Fruit fly (Drosophila melanogaster): ENCODE results near the gene CG4686.

DNA sequence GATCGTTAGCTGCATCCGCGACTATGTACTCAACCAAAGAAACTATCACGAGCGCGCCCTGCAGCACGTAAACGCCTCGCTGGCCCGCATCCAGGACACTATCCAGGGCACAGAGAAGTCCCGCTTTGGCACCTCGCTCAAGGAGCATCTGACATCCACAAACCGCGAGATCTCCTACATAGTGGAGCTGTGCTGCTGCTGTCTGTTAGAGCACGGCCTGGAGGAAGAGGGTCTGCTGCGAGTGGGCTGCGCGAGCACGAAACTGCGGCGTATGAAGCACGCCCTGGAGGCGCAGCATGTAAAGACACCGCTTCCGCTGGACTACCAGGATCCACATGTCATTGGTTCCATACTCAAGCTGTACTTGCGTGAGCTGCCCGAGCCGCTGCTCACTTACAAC lies 46.7 kb downstream of the CG4686 start:
- TF ChIP-seq Myc (optimal IDR thresholded peaks at IDR 0.05) (no peak), insv (optimal IDR thresholded peaks at IDR 0.05) (no peak)

All from Kc167 (cell line).